Worm (Caenorhabditis elegans) whole organism, L1 larva: ENCODE data around the gene Y46G5A.8.

Experiments used
- F16B12.6 ChIP-seq: fragments of 150-350 bp; optimal IDR thresholded peaks from 2 replicates; lab custom pipeline; 2014; ENCODE audit warnings: missing biosample characterization, missing genetic modification characterization
- aha-1 ChIP-seq: fragments of 150-350 bp; optimal IDR thresholded peaks from 2 replicates; lab custom pipeline; 2014; ENCODE audit warnings: missing biosample characterization, missing genetic modification characterization
- aly-2 ChIP-seq: fragments of 150-350 bp; optimal IDR thresholded peaks from 2 replicates; lab custom pipeline; 2014; ENCODE audit warnings: missing biosample characterization, missing genetic modification characterization
- ceh-63 ChIP-seq: fragments of 200-800 bp; sonication (Bioruptor generic); optimal IDR thresholded peaks from 2 replicates; lab custom pipeline; 2018; ENCODE audit warnings: mild to moderate bottlenecking, missing genetic modification characterization, missing compliant biosample characterization
- ceh-8 ChIP-seq: fragments of 200-800 bp; sonication (Bioruptor generic); optimal IDR thresholded peaks from 2 replicates; lab custom pipeline; 2018; ENCODE audit warnings: mild to moderate bottlenecking, missing genetic modification characterization, moderate library complexity, missing compliant biosample characterization
- ceh-82 ChIP-seq, 3 experiments: fragments of 150-350 bp in 1 of 3; sonication (generic microtip) in 2 of 3; optimal IDR thresholded peaks; 2 replicates each; lab custom pipeline; 2014 to 2017; ENCODE audit warnings: missing biosample characterization in 3 of 3, missing genetic modification characterization in 3 of 3
- ceh-88 ChIP-seq: fragments of 200-800 bp; sonication (Bioruptor generic); IDR thresholded peaks from 2 replicates; pipeline ENCODE4 v1.3.6; 2022; ENCODE audit warnings: missing genetic modification characterization, missing compliant biosample characterization
- ces-1 ChIP-seq: fragments of 150-350 bp; optimal IDR thresholded peaks from 2 replicates; lab custom pipeline; 2014; ENCODE audit warnings: missing biosample characterization, missing genetic modification reagents, missing genetic modification characterization
- egl-13 ChIP-seq: sonication (generic microtip); optimal IDR thresholded peaks from 2 replicates; lab custom pipeline; 2016; ENCODE audit warnings: missing genotype, missing genetic modification reagents, missing genetic modification characterization, missing compliant biosample characterization
- elt-2 ChIP-seq: sonication (generic microtip); optimal IDR thresholded peaks from 2 replicates; lab custom pipeline; 2016; ENCODE audit warnings: missing genetic modification characterization, mild to moderate bottlenecking, inconsistent platforms, missing compliant biosample characterization, missing genetic modification reagents
- elt-3 ChIP-seq, 6 experiments: fragments of 150-350 bp in 1 of 6; sonication (generic microtip); optimal IDR thresholded peaks; 2 replicates each; lab custom pipeline; 2017 to 2018; ENCODE audit warnings: missing biosample characterization in 6 of 6, missing genetic modification characterization in 6 of 6, inconsistent platforms in 1 of 6
- ets-5 ChIP-seq: fragments of 200-800 bp; sonication (Bioruptor generic); IDR thresholded peaks from 2 replicates; pipeline ENCODE4 v1.3.6; 2022; ENCODE audit warnings: missing genetic modification characterization, missing compliant biosample characterization
- fkh-10 ChIP-seq: sonication (generic microtip); optimal IDR thresholded peaks from 2 replicates; lab custom pipeline; 2017; ENCODE audit warnings: missing biosample characterization, missing genetic modification reagents, missing genetic modification characterization
- fkh-4 ChIP-seq: sonication (generic microtip); optimal IDR thresholded peaks from 2 replicates; lab custom pipeline; 2016; ENCODE audit warnings: missing compliant biosample characterization, missing genetic modification characterization, borderline replicate concordance
- fkh-8 ChIP-seq: sonication (generic microtip); optimal IDR thresholded peaks from 2 replicates; lab custom pipeline; 2016; ENCODE audit warnings: mild to moderate bottlenecking, missing genetic modification characterization, missing compliant biosample characterization
- fos-1 ChIP-seq: fragments of 150-350 bp; optimal IDR thresholded peaks from 2 replicates; lab custom pipeline; 2014; ENCODE audit warnings: missing biosample characterization, missing genetic modification characterization
- jun-1 ChIP-seq: fragments of 150-350 bp; optimal IDR thresholded peaks from 2 replicates; lab custom pipeline; 2014; ENCODE audit warnings: missing biosample characterization, missing genetic modification reagents, missing genetic modification characterization
- lin-14 ChIP-seq: fragments of 200-800 bp; sonication (Bioruptor generic); optimal IDR thresholded peaks from 2 replicates; lab custom pipeline; 2018; ENCODE audit warnings: mild to moderate bottlenecking, missing genetic modification characterization, moderate library complexity, missing compliant biosample characterization
- lin-15B ChIP-seq: fragments of 150-350 bp; sonication (generic microtip); optimal IDR thresholded peaks from 3 replicates; lab custom pipeline; 2014; ENCODE audit warnings: missing biosample characterization, missing genetic modification characterization
- lin-39 ChIP-seq: fragments of 150-350 bp; optimal IDR thresholded peaks from 2 replicates; lab custom pipeline; 2014; ENCODE audit warnings: missing biosample characterization, missing genetic modification reagents, missing genetic modification characterization
- mdl-1 ChIP-seq, 2 experiments: fragments of 150-350 bp; optimal IDR thresholded peaks; 2 replicates each; lab custom pipeline; 2014 to 2017; ENCODE audit warnings: missing biosample characterization in 2 of 2, missing genetic modification characterization in 2 of 2, inconsistent platforms in 1 of 2
- mef-2 ChIP-seq: fragments of 150-350 bp; optimal IDR thresholded peaks from 2 replicates; lab custom pipeline; 2014; ENCODE audit warnings: missing biosample characterization, missing genetic modification characterization
- nhr-19 ChIP-seq: fragments of 200-800 bp; sonication (Bioruptor generic); conservative IDR thresholded peaks from 2 replicates; pipeline ENCODE4 v1.3.6; 2022; ENCODE audit warnings: missing genetic modification characterization, missing compliant biosample characterization
- nhr-20 ChIP-seq: sonication (generic microtip); optimal IDR thresholded peaks from 2 replicates; lab custom pipeline; 2016; ENCODE audit warnings: mild to moderate bottlenecking, missing genetic modification characterization, missing compliant biosample characterization
- nhr-237 ChIP-seq: fragments of 150-350 bp; optimal IDR thresholded peaks from 2 replicates; lab custom pipeline; 2014; ENCODE audit warnings: missing biosample characterization, missing genetic modification characterization
- nhr-28 ChIP-seq: fragments of 150-350 bp; optimal IDR thresholded peaks from 2 replicates; lab custom pipeline; 2014; ENCODE audit warnings: missing biosample characterization, missing genetic modification characterization
- nhr-47 ChIP-seq: sonication (generic microtip); optimal IDR thresholded peaks from 2 replicates; lab custom pipeline; 2016; ENCODE audit warnings: mild to moderate bottlenecking, missing genetic modification characterization, moderate library complexity, missing compliant biosample characterization
- nhr-76 ChIP-seq: sonication (generic microtip); optimal IDR thresholded peaks from 2 replicates; lab custom pipeline; 2017; ENCODE audit warnings: missing biosample characterization, missing genetic modification characterization
- nhr-84 ChIP-seq: sonication (generic microtip); optimal IDR thresholded peaks from 2 replicates; lab custom pipeline; 2017; ENCODE audit warnings: missing biosample characterization, missing genetic modification characterization
- nhr-85 ChIP-seq: sonication (generic microtip); peaks from one replicate; lab custom pipeline; 2016; ENCODE audit warnings: missing genetic modification characterization, inconsistent platforms, missing compliant biosample characterization
- pag-3 ChIP-seq: sonication (generic microtip); optimal IDR thresholded peaks from 2 replicates; lab custom pipeline; 2017; ENCODE audit warnings: missing genetic modification characterization, mild to moderate bottlenecking, missing compliant biosample characterization, antibody characterized with exemption, borderline replicate concordance; ENCODE audit not compliant: insufficient read depth
- skn-1 ChIP-seq: fragments of 150-350 bp; optimal IDR thresholded peaks from 2 replicates; lab custom pipeline; 2014; ENCODE audit warnings: missing biosample characterization, missing genetic modification characterization
- snpc-4 ChIP-seq: fragments of 150-350 bp; optimal IDR thresholded peaks from 2 replicates; lab custom pipeline; 2014; ENCODE audit warnings: missing biosample characterization, missing genetic modification characterization
- snu-23 ChIP-seq: sonication (generic microtip); optimal IDR thresholded peaks from 2 replicates; lab custom pipeline; 2016; ENCODE audit warnings: missing genetic modification characterization, missing compliant biosample characterization
- sox-4 ChIP-seq: sonication (generic microtip); optimal IDR thresholded peaks from 2 replicates; lab custom pipeline; 2016; ENCODE audit warnings: missing genetic modification characterization, missing compliant biosample characterization
- sup-37 ChIP-seq: fragments of 200-800 bp; sonication (Bioruptor generic); optimal IDR thresholded peaks from 2 replicates; lab custom pipeline; 2018; ENCODE audit warnings: mild to moderate bottlenecking, missing genetic modification characterization, missing compliant biosample characterization
- tbx-2 ChIP-seq: sonication (generic microtip); optimal IDR thresholded peaks from 2 replicates; lab custom pipeline; 2016; ENCODE audit warnings: missing genetic modification characterization, missing compliant biosample characterization
- unc-130 ChIP-seq: fragments of 150-350 bp; optimal IDR thresholded peaks from 2 replicates; lab custom pipeline; 2017; ENCODE audit warnings: missing biosample characterization, missing genetic modification characterization, inconsistent platforms
- unc-30 ChIP-seq: sonication (generic microtip); optimal IDR thresholded peaks from 2 replicates; lab custom pipeline; 2017; ENCODE audit warnings: missing biosample characterization, missing genetic modification characterization
- unc-62 ChIP-seq: fragments of 150-350 bp; optimal IDR thresholded peaks from 2 replicates; lab custom pipeline; 2014; ENCODE audit warnings: missing biosample characterization, missing genetic modification reagents, missing genetic modification characterization
- xbp-1 ChIP-seq: sonication (generic microtip); optimal IDR thresholded peaks from 2 replicates; lab custom pipeline; 2016; ENCODE audit warnings: missing genetic modification characterization, missing compliant biosample characterization
- zag-1 ChIP-seq: fragments of 150-350 bp; optimal IDR thresholded peaks from 2 replicates; lab custom pipeline; 2014; ENCODE audit warnings: missing biosample characterization, missing genetic modification characterization
- ztf-4 ChIP-seq: fragments of 150-350 bp; optimal IDR thresholded peaks from 2 replicates; lab custom pipeline; 2014; ENCODE audit warnings: missing biosample characterization, missing genetic modification characterization

Y46G5A.8 gene

ce11 chrII:12768167-12768712 lies 12.1 kb downstream of the Y46G5A.8 start, which contains the start of the genes vps-2 and tiar-2 (continued):
- TF ChIP-seq pag-3 (tag; lab: Kevin White, UChicago) = no peak
- TF ChIP-seq unc-62 (GFP tag; lab: Kevin White, UChicago) = no peak
- peak; percentile 78 for TF ChIP-seq xbp-1
- TF ChIP-seq nhr-20 (tag; lab: Kevin White, UChicago) = peak; percentile 60
- no peak for TF ChIP-seq ces-1 (GFP tag; lab: Kevin White, UChicago)
- peak; percentile 61 for TF ChIP-seq snpc-4 (tag; lab: Kevin White, UChicago)
- no peak for TF ChIP-seq F16B12.6 (tag; lab: Kevin White, UChicago)
- no peak for TF ChIP-seq fkh-10 (GFP tag; lab: Kevin White, UChicago)
- TF ChIP-seq lin-15B (tag; lab: Kevin White, UChicago) = peak; percentile 77
- TF ChIP-seq aha-1 (tag; lab: Kevin White, UChicago) = no peak
- peak; percentile 81 for TF ChIP-seq nhr-85 (tag; lab: Kevin White, UChicago)
- TF ChIP-seq elt-2 = peak; percentile 73
- no peak for TF ChIP-seq aly-2 (tag; lab: Kevin White, UChicago)
- peak; percentile 66 for TF ChIP-seq snu-23 (GFP tag; lab: Kevin White, UChicago)
- TF ChIP-seq fkh-4 (tag; lab: Kevin White, UChicago) = peak; percentile 51
- no peak for TF ChIP-seq mdl-1 (tag; optimal IDR thresholded peaks at IDR 0.05; lab: Kevin White, UChicago)
- TF ChIP-seq fos-1 = peak; percentile 87
- peak; percentile 53 for TF ChIP-seq lin-39 (tag; lab: Kevin White, UChicago)
- TF ChIP-seq nhr-47 = peak; percentile 82
- peak; percentile 93 for TF ChIP-seq lin-14 (GFP tag; lab: Kevin White, UChicago)
- TF ChIP-seq nhr-19 (GFP tag; lab: Robert Waterston, UW) = peak; percentile 75
- no peak for TF ChIP-seq nhr-28 (tag; lab: Kevin White, UChicago)
- no peak for TF ChIP-seq mef-2 (tag; lab: Kevin White, UChicago)
- no peak for TF ChIP-seq sup-37 (GFP tag; lab: Kevin White, UChicago)
- peak; percentile 87 for TF ChIP-seq fkh-8 (tag; lab: Kevin White, UChicago)
- no peak for TF ChIP-seq nhr-237 (tag; lab: Kevin White, UChicago)
- no peak for TF ChIP-seq ets-5 (GFP tag; lab: Robert Waterston, UW)
- TF ChIP-seq ceh-88 (GFP tag; lab: Robert Waterston, UW) = peak; percentile 50; the same call in 1 of the 2 replicates
- peak; percentile 58 for TF ChIP-seq tbx-2 (tag; lab: Kevin White, UChicago)
- TF ChIP-seq unc-30 (tag; lab: Kevin White, UChicago) = no peak
- TF ChIP-seq elt-3 (tag; optimal IDR thresholded peaks at IDR 0.05; lab: Kevin White, UChicago) = peak in 1 of 6 experiments; percentile 8
- no peak for TF ChIP-seq unc-130
- TF ChIP-seq ceh-82 (tag; optimal IDR thresholded peaks at IDR 0.05; lab: Kevin White, UChicago) = peak in 1 of 3 experiments; percentile 27
- TF ChIP-seq sox-4 (tag; lab: Kevin White, UChicago) = peak; percentile 18
- no peak for TF ChIP-seq ztf-4 (tag; lab: Kevin White, UChicago)
- no peak for TF ChIP-seq ceh-63
- no peak for TF ChIP-seq zag-1 (tag; lab: Kevin White, UChicago)
- peak; percentile 48 for TF ChIP-seq jun-1 (tag; lab: Kevin White, UChicago)
- peak; percentile 64 for TF ChIP-seq ceh-8 (GFP tag; lab: Kevin White, UChicago)
- no peak for TF ChIP-seq nhr-84 (tag; lab: Kevin White, UChicago)
- peak; percentile 74 for TF ChIP-seq skn-1
- peak; percentile 73 for TF ChIP-seq egl-13 (tag; lab: Kevin White, UChicago)
- TF ChIP-seq nhr-76 (tag; lab: Kevin White, UChicago) = no peak
